Worm (Caenorhabditis elegans): ENCODE results near the gene twk-20.

DNA sequence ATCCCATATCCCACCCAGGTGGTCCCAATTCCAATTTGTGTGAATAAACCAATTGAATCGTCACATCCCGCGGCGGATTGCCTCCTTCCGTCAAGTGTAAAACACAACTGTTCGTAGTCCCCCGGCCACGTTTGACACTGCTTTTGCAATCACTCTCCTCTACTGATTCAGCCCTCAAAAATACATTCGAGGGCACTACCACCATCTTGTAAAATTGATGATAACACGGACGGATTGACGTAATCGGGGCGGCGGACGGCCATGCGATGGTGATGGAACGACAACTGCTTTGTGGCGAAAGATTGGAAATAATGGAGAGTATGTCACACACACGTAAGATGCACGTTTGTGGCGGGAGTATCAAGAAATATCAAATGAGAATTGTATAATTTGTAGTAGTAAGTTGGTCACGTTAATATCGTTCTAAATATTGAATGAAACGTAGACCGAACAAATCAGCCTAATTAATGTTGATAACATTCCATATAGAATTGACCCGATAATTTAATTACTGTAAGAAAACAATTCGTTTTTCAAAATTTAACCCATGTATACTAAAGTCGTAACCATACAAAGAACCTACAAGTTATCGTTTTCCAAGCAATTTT, 1.2 kb upstream of the twk-20 start:
- TF ChIP-seq elt-3 (tag; optimal IDR thresholded peaks at IDR 0.05): no peak
- no peak for TF ChIP-seq ztf-11 (tag; optimal IDR thresholded peaks at IDR 0.05)
- no peak for TF ChIP-seq flh-1 (GFP tag; optimal IDR thresholded peaks at IDR 0.05)
- no peak for TF ChIP-seq cnd-1 (tag; optimal IDR thresholded peaks at IDR 0.05)
- TF ChIP-seq nhr-76 (tag; optimal IDR thresholded peaks at IDR 0.05): no peak
- TF ChIP-seq lin-13 (tag; optimal IDR thresholded peaks at IDR 0.05): no peak
- TF ChIP-seq sptf-1 (tag; optimal IDR thresholded peaks at IDR 0.05): no peak
- no peak for TF ChIP-seq nhr-12 (tag; optimal IDR thresholded peaks at IDR 0.05)
- no peak for TF ChIP-seq pha-4 (tag; optimal IDR thresholded peaks at IDR 0.05)
